Worm (Caenorhabditis elegans): ENCODE data around the gene spig-10.

DNA sequence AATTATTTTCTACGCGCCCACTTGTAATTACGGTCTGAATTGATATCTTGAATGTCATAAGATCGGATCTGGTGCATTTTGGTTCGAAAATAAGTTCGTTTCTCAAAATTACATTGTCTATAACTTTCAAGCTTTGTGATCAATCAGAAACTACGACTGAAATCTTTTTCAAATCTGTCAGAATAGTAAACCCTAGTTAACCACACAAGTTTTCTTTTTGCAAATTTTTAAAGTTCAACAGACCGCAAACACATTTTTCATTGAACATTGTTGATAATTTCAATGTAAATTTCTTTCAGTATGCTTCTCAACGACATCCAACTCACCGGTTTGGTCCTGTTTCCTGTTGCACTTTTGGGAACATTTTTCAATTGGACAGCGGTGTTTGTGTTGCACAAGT is 34.5 kb upstream of the spig-10 start, which contains the start of gene srx-59:
- TF ChIP-seq ztf-11 (tag; optimal IDR thresholded peaks at IDR 0.05) (no peak), nhr-11 (tag; optimal IDR thresholded peaks at IDR 0.05) (no peak), daf-16 (GFP tag; optimal IDR thresholded peaks at IDR 0.05) (no peak), daf-16 (tag; optimal IDR thresholded peaks at IDR 0.05) (no peak), aha-1 (tag) (no peak)
